Worm (Caenorhabditis elegans): ENCODE results near the gene ctr-9.

Gene ctr-9

ce11 chrIII:9509764-9510370 is 18.7 kb downstream of the ctr-9 start (continued):
- TF ChIP-seq ztf-4 (tag; optimal IDR thresholded peaks at IDR 0.05) (peak; percentile 51), grh-1 (GFP tag; IDR thresholded peaks at IDR 0.05) (no peak), lin-13 (GFP tag; optimal IDR thresholded peaks at IDR 0.05) (peak; percentile 17), sup-37 (GFP tag; optimal IDR thresholded peaks at IDR 0.05) (no peak), fos-1 (tag; optimal IDR thresholded peaks at IDR 0.05) (no peak), ceh-90 (tag; optimal IDR thresholded peaks at IDR 0.05) (no peak), efl-1 (optimal IDR thresholded peaks at IDR 0.05) (peak; percentile 2 to 9), efl-1 (GFP tag; optimal IDR thresholded peaks at IDR 0.05 in 1 of 2) (peak in 1 of 2 experiments; percentile 91), aly-2 (tag; optimal IDR thresholded peaks at IDR 0.05) (peak; percentile 57), hpl-2 (GFP tag; optimal IDR thresholded peaks at IDR 0.05) (no peak), tbx-2 (tag; optimal IDR thresholded peaks at IDR 0.05) (no peak), ztf-11 (tag; optimal IDR thresholded peaks at IDR 0.05) (no peak), ama-1 (optimal IDR thresholded peaks at IDR 0.05) (peak; percentile 56), nhr-90 (tag; optimal IDR thresholded peaks at IDR 0.05; ENCODE audit: poor library complexity) (no peak), unc-98 (GFP tag; IDR thresholded peaks at IDR 0.05) (no peak), lir-3 (tag; optimal IDR thresholded peaks at IDR 0.05; ENCODE audit: poor library complexity) (no peak), elt-3 (tag; optimal IDR thresholded peaks at IDR 0.05) (no peak), lin-14 (GFP tag; optimal IDR thresholded peaks at IDR 0.05) (peak; percentile 25), nhr-20 (tag; optimal IDR thresholded peaks at IDR 0.05) (peak; percentile 14), F16B12.6 (tag; optimal IDR thresholded peaks at IDR 0.05) (no peak), nhr-77 (tag; optimal IDR thresholded peaks at IDR 0.05) (no peak), pag-3 (tag; optimal IDR thresholded peaks at IDR 0.05; ENCODE audit: borderline replicate concordance, insufficient read depth) (no peak), irx-1 (tag; optimal IDR thresholded peaks at IDR 0.05) (no peak), hlh-17 (GFP tag; optimal IDR thresholded peaks at IDR 0.05; ENCODE audit: borderline replicate concordance) (no peak), C16A3.4 (tag; optimal IDR thresholded peaks at IDR 0.05) (no peak), nhr-71 (tag; optimal IDR thresholded peaks at IDR 0.05) (peak; percentile 55), ceh-82 (tag; optimal IDR thresholded peaks at IDR 0.05) (no peak), C04F5.9 (tag; optimal IDR thresholded peaks at IDR 0.05) (no peak), alr-1 (tag; optimal IDR thresholded peaks at IDR 0.05; ENCODE audit: borderline replicate concordance) (no peak), fkh-10 (GFP tag; optimal IDR thresholded peaks at IDR 0.05) (peak; percentile 36), lsy-2 (tag; optimal IDR thresholded peaks at IDR 0.05) (peak; percentile 2 to 43)

- no peak for TF ChIP-seq unc-62 (GFP tag; optimal IDR thresholded peaks at IDR 0.05)
- TF ChIP-seq egl-13 (tag; optimal IDR thresholded peaks at IDR 0.05), result no peak
- TF ChIP-seq isw-1 (GFP tag; IDR thresholded peaks at IDR 0.05), result no peak
- TF ChIP-seq nhr-90 (tag; optimal IDR thresholded peaks at IDR 0.05; ENCODE audit: poor library complexity), result no peak
- TF ChIP-seq elt-3 (tag; optimal IDR thresholded peaks at IDR 0.05), result no peak
- no peak for TF ChIP-seq vab-15 (tag; optimal IDR thresholded peaks at IDR 0.05)
- no peak for TF ChIP-seq dsc-1 (tag; optimal IDR thresholded peaks at IDR 0.05)
- no peak for TF ChIP-seq ets-5 (GFP tag; IDR thresholded peaks at IDR 0.05)
- no peak for TF ChIP-seq jun-1 (tag; optimal IDR thresholded peaks at IDR 0.05)
- no peak for TF ChIP-seq lin-39 (tag; optimal IDR thresholded peaks at IDR 0.05)
- no peak for TF ChIP-seq tbx-2 (tag; optimal IDR thresholded peaks at IDR 0.05)
- no peak for TF ChIP-seq nhr-237 (tag; optimal IDR thresholded peaks at IDR 0.05)
- no peak for TF ChIP-seq unc-130 (tag; optimal IDR thresholded peaks at IDR 0.05)
- no peak for TF ChIP-seq fkh-8 (tag; optimal IDR thresholded peaks at IDR 0.05)
- no peak for TF ChIP-seq C04F5.9 (tag; optimal IDR thresholded peaks at IDR 0.05)
- TF ChIP-seq aha-1 (tag; optimal IDR thresholded peaks at IDR 0.05), result no peak
- TF ChIP-seq lsy-2 (tag; optimal IDR thresholded peaks at IDR 0.05), result no peak
- no peak for TF ChIP-seq aly-2 (tag; optimal IDR thresholded peaks at IDR 0.05)
- TF ChIP-seq dpl-1 (GFP tag; optimal IDR thresholded peaks at IDR 0.05), result no peak
Observed at ce11 chrIII:9511055-9511520, 19.9 kb downstream of the ctr-9 start, which contains the start of gene F55H2.5. Gene F55H2.5 (plus strand): TSS chrIII:9511470.
